Worm (Caenorhabditis elegans) whole organism, mixed stage, embryonic: Measurements from ENCODE around the gene F59A7.2.

Source experiments
- nhr-12 ChIP-seq: fragments of 150-350 bp; optimal IDR thresholded peaks from 2 replicates; lab custom pipeline; 2014; ENCODE audit warnings: missing biosample characterization, missing genetic modification characterization
- nhr-2 ChIP-seq: fragments of 150-350 bp; optimal IDR thresholded peaks from 2 replicates; lab custom pipeline; 2014; ENCODE audit warnings: missing biosample characterization, missing genetic modification characterization
- nhr-76 ChIP-seq: sonication (generic microtip); optimal IDR thresholded peaks from 2 replicates; lab custom pipeline; 2017; ENCODE audit warnings: missing biosample characterization, missing genetic modification characterization
- pha-4 ChIP-seq: fragments of 150-350 bp; optimal IDR thresholded peaks from 2 replicates; lab custom pipeline; 2018; ENCODE audit warnings: missing biosample characterization, missing genetic modification reagents, missing genetic modification characterization
- snpc-4 ChIP-seq: fragments of 150-350 bp; optimal IDR thresholded peaks from 2 replicates; lab custom pipeline; 2014; ENCODE audit warnings: missing biosample characterization, missing genetic modification characterization

DNA sequence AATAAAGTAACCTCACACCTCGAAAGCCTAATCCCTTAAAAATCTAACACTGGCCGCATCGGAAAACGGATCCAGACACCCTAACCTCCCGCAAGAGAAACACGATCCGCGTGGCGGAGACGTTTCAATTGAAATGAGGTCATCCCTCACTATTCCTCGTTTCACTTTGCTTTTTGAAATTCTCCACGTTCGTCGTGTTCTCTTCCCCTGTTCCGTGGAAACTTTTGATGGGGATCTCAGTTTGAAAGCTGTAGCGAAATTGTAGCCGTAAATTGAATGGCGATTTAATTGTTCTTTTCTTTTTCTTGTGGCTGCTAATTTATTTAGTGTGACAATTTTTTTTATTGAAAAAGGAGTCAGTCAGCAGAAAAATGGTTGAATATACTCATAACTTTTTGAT lies 47.5 kb downstream of the F59A7.2 start:
- no peak for TF ChIP-seq nhr-76
- TF ChIP-seq nhr-2 (tag; lab: Kevin White, UChicago), result no peak
- TF ChIP-seq nhr-12 (tag; lab: Kevin White, UChicago), result no peak
- no peak for TF ChIP-seq snpc-4 (tag; lab: Kevin White, UChicago)
- no peak for TF ChIP-seq pha-4
